Worm (Caenorhabditis elegans) whole organism, early embryonic: ENCODE measurements around the gene clec-132.

Experiments used
- ceh-36 ChIP-seq: sonication (generic microtip); optimal IDR thresholded peaks from 2 replicates; lab custom pipeline; 2016; ENCODE audit warnings: missing genetic modification characterization, inconsistent platforms, missing compliant biosample characterization
- ets-7 ChIP-seq: sonication (generic microtip); optimal IDR thresholded peaks from 2 replicates; lab custom pipeline; 2016; ENCODE audit warnings: missing genotype, missing genetic modification characterization, missing compliant biosample characterization
- flt-1 ChIP-seq: fragments of 200-800 bp; sonication (Bioruptor generic); IDR thresholded peaks from 2 replicates; pipeline ENCODE4 v1.3.6; 2022; ENCODE audit warnings: missing genetic modification characterization, missing compliant biosample characterization
- hmbx-1 ChIP-seq: sonication (generic microtip); optimal IDR thresholded peaks from 2 replicates; lab custom pipeline; 2016; ENCODE audit warnings: mild to moderate bottlenecking, missing genetic modification characterization, missing compliant biosample characterization
- pes-1 ChIP-seq: fragments of 200-800 bp; sonication (Bioruptor generic); IDR thresholded peaks from 2 replicates; pipeline ENCODE4 v1.3.6; 2022; ENCODE audit warnings: missing genetic modification reagents, missing genetic modification characterization, missing compliant biosample characterization
- scrt-1 ChIP-seq: fragments of 200-800 bp; sonication (Bioruptor generic); IDR thresholded peaks from 2 replicates; pipeline ENCODE4 v1.3.6; 2022; ENCODE audit warnings: missing genetic modification characterization, missing compliant biosample characterization
- tbx-11 ChIP-seq: fragments of 200-800 bp; sonication (Bioruptor generic); IDR thresholded peaks from 2 replicates; pipeline ENCODE4 v1.3.6; 2022; ENCODE audit warnings: missing genetic modification characterization, missing compliant biosample characterization
- tra-4 ChIP-seq: sonication (generic microtip); optimal IDR thresholded peaks from 2 replicates; lab custom pipeline; 2017; ENCODE audit warnings: missing genetic modification characterization, missing compliant biosample characterization

ce11 chrII:3540151-3540550 is 36.7 kb upstream of the clec-132 start:
- TF ChIP-seq ets-7 (tag; lab: Kevin White, UChicago): no peak
- no peak for TF ChIP-seq flt-1 (GFP tag; lab: Robert Waterston, UW)
- TF ChIP-seq tra-4 (tag; lab: Kevin White, UChicago): no peak
- TF ChIP-seq ceh-36 (tag; lab: Kevin White, UChicago): no peak
- no peak for TF ChIP-seq pes-1 (GFP tag; lab: Robert Waterston, UW)
- no peak for TF ChIP-seq tbx-11 (GFP tag; lab: Robert Waterston, UW)
- TF ChIP-seq hmbx-1 (tag; lab: Kevin White, UChicago): no peak
- TF ChIP-seq scrt-1 (GFP tag; lab: Robert Waterston, UW): no peak
